Worm (Caenorhabditis elegans): ENCODE results near the gene Y53F4B.11.

- TF ChIP-seq lin-15B (tag; optimal IDR thresholded peaks at IDR 0.05) (peak; percentile 91), nhr-12 (tag; optimal IDR thresholded peaks at IDR 0.05) (peak; percentile 48), elt-2 (tag; optimal IDR thresholded peaks at IDR 0.05) (peak; percentile 95), nhr-77 (tag; optimal IDR thresholded peaks at IDR 0.05) (peak; percentile 99), lin-39 (tag; optimal IDR thresholded peaks at IDR 0.05) (peak; percentile 95), ceh-82 (tag; optimal IDR thresholded peaks at IDR 0.05) (peak; percentile 95 to 97 (median 96)), pqm-1 (tag; optimal IDR thresholded peaks at IDR 0.05) (no peak), isw-1 (GFP tag; IDR thresholded peaks at IDR 0.05) (peak; percentile 96)
Measured at ce11 chrII:15025599-15026164, 15.1 kb downstream of the Y53F4B.11 start, which contains the start of gene cmtr-1.

Data from whole organism, L1 larva.